Worm (Caenorhabditis elegans): ENCODE results near the gene rgl-1.
A peak's percentile ranks its signal among the peaks of the same experiment; 100 is the strongest.

The rgl-1 gene

DNA sequence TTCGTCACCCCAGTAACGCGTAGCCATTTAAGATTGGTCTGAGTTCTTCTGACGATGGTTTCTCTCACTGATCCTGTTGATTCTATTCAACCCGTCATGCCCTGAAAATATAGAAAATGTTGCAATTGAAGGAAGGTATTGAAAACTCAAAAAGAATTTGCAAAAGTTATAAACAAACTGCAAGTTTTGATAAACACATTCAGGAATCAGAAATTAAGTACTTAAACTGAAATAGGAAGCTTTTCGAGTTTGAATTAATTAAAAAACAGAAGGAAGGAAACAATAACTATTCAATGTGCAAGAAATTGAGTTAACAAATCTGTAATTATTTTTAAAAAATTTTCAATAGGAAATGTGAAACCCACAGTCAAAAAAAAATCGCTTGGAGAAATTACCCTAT lies at the start of gene rgl-1:
Gene rgl-1, minus strand, starts transcription at position 101 of the 400 bp plus-strand sequence.
- TF ChIP-seq unc-62 (GFP tag; optimal IDR thresholded peaks at IDR 0.05 in 1 of 2) (peak in 1 of 2 experiments; percentile 60), unc-62 (tag; optimal IDR thresholded peaks at IDR 0.05) (no peak), dmd-9 (GFP tag; IDR thresholded peaks at IDR 0.05) (no peak)

- TF ChIP-seq F10B5.3 (tag; optimal IDR thresholded peaks at IDR 0.05): no peak
- TF ChIP-seq unc-62 (GFP tag; optimal IDR thresholded peaks at IDR 0.05 in 1 of 2): peak in 1 of 2 experiments; percentile 34
- no peak for TF ChIP-seq unc-62 (tag; optimal IDR thresholded peaks at IDR 0.05)
Measured at ce11 chrX:3262600-3262999, 42.4 kb upstream of the rgl-1 start, which contains the start of gene fbxb-71. Gene fbxb-71, plus strand, starts transcription at chrX:3262900.

DNA sequence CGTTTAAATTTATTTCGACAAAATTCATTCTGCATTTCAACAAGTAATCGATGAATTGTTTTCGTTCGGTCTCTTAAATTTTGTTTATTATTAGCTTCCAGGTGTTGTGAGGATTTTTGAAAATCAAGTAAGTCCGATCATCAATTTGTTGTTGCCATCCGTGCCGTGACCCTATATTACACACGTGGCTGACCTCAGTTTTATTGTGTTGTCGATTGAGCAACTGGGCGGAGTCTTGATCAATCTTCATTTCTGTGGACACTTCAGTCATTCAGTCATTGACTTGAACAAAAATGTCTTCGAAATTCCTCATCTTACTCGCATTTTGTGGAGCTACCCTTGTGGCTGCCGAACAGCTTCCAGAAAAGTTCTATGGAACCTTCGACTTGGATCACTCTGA lies 40.3 kb upstream of the rgl-1 start, which contains the start of gene lbp-2:
Gene lbp-2, plus strand, starts transcription at position 102 of the 400 bp plus-strand sequence.
- TF ChIP-seq daf-16 (GFP tag; optimal IDR thresholded peaks at IDR 0.05) (peak in 1 of 2 experiments; percentile 76), daf-16 (tag; optimal IDR thresholded peaks at IDR 0.05) (no peak), snpc-4 (tag; optimal IDR thresholded peaks at IDR 0.05) (no peak), lin-13 (GFP tag; optimal IDR thresholded peaks at IDR 0.05) (no peak)

DNA sequence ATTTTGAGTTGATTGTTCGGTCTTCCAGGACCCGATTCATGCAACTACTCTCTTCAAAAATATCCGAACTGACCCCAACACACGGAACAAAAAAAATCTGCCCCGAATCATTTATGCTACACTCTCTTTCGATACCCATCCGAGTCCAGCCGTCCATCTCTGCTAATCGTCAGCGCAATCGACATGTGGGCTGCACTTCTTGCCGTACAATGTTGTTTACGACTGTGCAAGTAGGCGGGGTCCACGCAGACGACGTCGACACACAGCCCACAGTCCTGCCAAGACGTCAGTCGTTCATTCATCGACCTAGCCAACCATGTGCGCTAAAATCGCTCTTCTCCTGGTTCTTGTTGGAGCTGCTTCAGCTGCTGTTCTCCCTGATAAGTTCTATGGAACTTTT lies 38.7 kb upstream of the rgl-1 start, which contains the start of gene lbp-1:
Gene lbp-1, plus strand, starts transcription at position 301 of the 400 bp plus-strand sequence.
- TF ChIP-seq aha-1 (tag) (no peak), mxl-2 (GFP tag; conservative IDR thresholded peaks at IDR 0.05) (no peak), D1046.2 (GFP tag; IDR thresholded peaks at IDR 0.05) (no peak), nhr-25 (tag; optimal IDR thresholded peaks at IDR 0.05; ENCODE audit: borderline replicate concordance, insufficient read depth) (no peak), ZK337.2 (GFP tag; IDR thresholded peaks at IDR 0.05) (no peak), aly-2 (tag; optimal IDR thresholded peaks at IDR 0.05) (no peak), ces-1 (GFP tag; optimal IDR thresholded peaks at IDR 0.05) (no peak)

DNA sequence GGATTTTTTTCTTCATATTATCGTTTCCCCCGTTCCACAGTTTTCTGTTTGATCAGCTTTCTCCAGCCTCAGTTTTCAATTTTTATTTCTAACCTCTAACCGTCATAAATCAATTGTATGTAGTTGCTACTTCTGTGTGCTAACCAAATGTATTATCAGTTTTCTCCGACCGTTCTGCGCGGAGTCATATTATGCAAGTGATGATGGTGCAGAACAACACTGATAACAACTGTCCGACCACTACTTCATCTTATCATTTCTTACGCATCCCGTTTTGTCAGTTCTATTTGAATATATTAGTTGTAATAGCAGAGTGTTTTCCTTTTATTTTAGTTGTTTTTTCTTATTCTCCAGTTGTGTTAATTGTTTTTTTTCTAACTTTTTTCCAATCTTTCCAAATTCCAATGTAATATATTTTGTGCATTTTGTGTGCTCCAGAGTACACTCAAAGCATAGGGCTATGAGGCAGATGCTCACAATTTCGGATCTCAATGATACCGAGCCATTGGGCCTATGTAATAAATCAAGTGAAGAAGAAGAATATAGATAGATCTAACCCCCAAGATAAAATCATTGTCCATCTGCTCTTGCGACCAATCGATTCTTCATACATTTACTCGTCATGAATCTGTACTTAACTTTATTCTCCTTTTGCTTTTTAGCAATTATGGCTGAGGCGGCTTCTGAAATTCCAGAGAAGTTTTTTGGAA lies 36.8 kb upstream of the rgl-1 start, which contains the start of gene lbp-3:
Gene lbp-3, plus strand, starts transcription at position 589 of the 710 bp plus-strand sequence.
- TF ChIP-seq pha-4 (GFP tag; IDR thresholded peaks at IDR 0.05) (no peak), pha-4 (tag; optimal IDR thresholded peaks at IDR 0.05) (no peak), hlh-30 (tag; optimal IDR thresholded peaks at IDR 0.05; ENCODE audit: insufficient read depth) (peak; percentile 44), mep-1 (tag; optimal IDR thresholded peaks at IDR 0.05) (peak; percentile 24), ztf-7 (tag; optimal IDR thresholded peaks at IDR 0.05) (peak; percentile 98), pqm-1 (tag; optimal IDR thresholded peaks at IDR 0.05) (peak; percentile 98), php-3 (GFP tag; IDR thresholded peaks at IDR 0.05) (peak; percentile 52; the same call in 1 of the 2 replicates), hlh-11 (tag; optimal IDR thresholded peaks at IDR 0.05) (peak; percentile 78), dmd-6 (GFP tag; IDR thresholded peaks at IDR 0.05) (peak; percentile 61), unc-62 (GFP tag; optimal IDR thresholded peaks at IDR 0.05 in 1 of 2) (peak in 1 of 2 experiments; percentile 86), unc-62 (tag; optimal IDR thresholded peaks at IDR 0.05) (no peak), duxl-1 (tag; optimal IDR thresholded peaks at IDR 0.05; ENCODE audit: poor library complexity) (no peak), lim-7 (GFP tag; IDR thresholded peaks at IDR 0.05) (no peak), mdl-1 (tag; optimal IDR thresholded peaks at IDR 0.05) (peak in 1 of 2 experiments; percentile 2), daf-16 (GFP tag; optimal IDR thresholded peaks at IDR 0.05) (no peak), daf-16 (tag; optimal IDR thresholded peaks at IDR 0.05) (peak; percentile 94), nhr-28 (tag; optimal IDR thresholded peaks at IDR 0.05) (peak; percentile 88), nhr-77 (tag; optimal IDR thresholded peaks at IDR 0.05) (peak; percentile 37), dve-1 (tag; optimal IDR thresholded peaks at IDR 0.05; ENCODE audit: insufficient read depth) (peak; percentile 83), lin-1 (GFP tag; IDR thresholded peaks at IDR 0.05) (peak; percentile 61; the same call in 1 of the 2 replicates), F44E2.7 (GFP tag; IDR thresholded peaks at IDR 0.05) (no peak), nhr-48 (tag; optimal IDR thresholded peaks at IDR 0.05) (peak; percentile 32), nhr-102 (tag; optimal IDR thresholded peaks at IDR 0.05) (peak; percentile 90)

All from whole organism, L4 larva.